Worm (Caenorhabditis elegans): ENCODE results near the gene nspg-5.

nspg-5 gene

DNA sequence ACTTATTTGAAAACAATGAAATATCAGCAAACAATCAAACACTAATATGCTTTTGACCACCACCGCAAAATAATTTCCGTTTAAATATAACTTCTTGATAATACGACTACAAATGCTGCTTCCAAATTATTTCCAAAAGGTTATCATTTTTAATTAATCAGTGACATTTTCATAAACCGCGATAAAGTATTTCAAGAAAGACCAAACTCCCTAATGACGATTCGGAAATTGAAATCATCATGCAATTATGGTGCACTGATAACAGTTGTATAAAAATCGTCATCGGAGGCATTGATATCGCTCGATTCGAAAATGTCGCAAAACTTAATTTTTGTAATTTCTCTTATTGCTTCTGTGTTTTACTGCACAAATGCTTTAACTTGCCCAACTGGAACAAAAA is 49.7 kb downstream of the nspg-5 start, which contains the start of gene clec-265:
clec-265 (plus strand) TSS at position 300 of the 400 bp plus-strand sequence.
- no peak for TF ChIP-seq nfya-1 (tag; optimal IDR thresholded peaks at IDR 0.05; ENCODE audit: insufficient read depth)
- no peak for TF ChIP-seq eor-1 (tag; optimal IDR thresholded peaks at IDR 0.05)
- TF ChIP-seq elt-3 (tag; optimal IDR thresholded peaks at IDR 0.05): no peak
- no peak for TF ChIP-seq lin-39 (tag; optimal IDR thresholded peaks at IDR 0.05)
- TF ChIP-seq pha-4 (tag; optimal IDR thresholded peaks at IDR 0.05): no peak
- TF ChIP-seq sea-2 (GFP tag; optimal IDR thresholded peaks at IDR 0.05): no peak
- TF ChIP-seq aly-2 (tag; optimal IDR thresholded peaks at IDR 0.05): no peak
- TF ChIP-seq R02D3.7 (tag; optimal IDR thresholded peaks at IDR 0.05): no peak
- no peak for TF ChIP-seq unc-39 (tag; optimal IDR thresholded peaks at IDR 0.05)
- peak; percentile 98 for TF ChIP-seq elt-2 (tag; optimal IDR thresholded peaks at IDR 0.05)
- TF ChIP-seq hmg-11 (tag; optimal IDR thresholded peaks at IDR 0.05): no peak
- no peak for TF ChIP-seq egl-5 (tag; optimal IDR thresholded peaks at IDR 0.05)
- TF ChIP-seq nhr-77 (tag; optimal IDR thresholded peaks at IDR 0.05): no peak
- no peak for TF ChIP-seq mml-1 (tag; optimal IDR thresholded peaks at IDR 0.05)
- no peak for TF ChIP-seq nhr-237 (tag; optimal IDR thresholded peaks at IDR 0.05)
- no peak for TF ChIP-seq ceh-16 (tag; optimal IDR thresholded peaks at IDR 0.05)
- no peak for TF ChIP-seq ztf-4 (tag; optimal IDR thresholded peaks at IDR 0.05)
- TF ChIP-seq snpc-4 (tag; optimal IDR thresholded peaks at IDR 0.05): no peak
- no peak for TF ChIP-seq zag-1 (tag; optimal IDR thresholded peaks at IDR 0.05)
- no peak for TF ChIP-seq lin-15B (tag; optimal IDR thresholded peaks at IDR 0.05)
- TF ChIP-seq ceh-9 (tag; optimal IDR thresholded peaks at IDR 0.05): no peak
- no peak for TF ChIP-seq nhr-67 (tag; optimal IDR thresholded peaks at IDR 0.05)
- TF ChIP-seq lsy-12 (tag; optimal IDR thresholded peaks at IDR 0.05): no peak
- peak; percentile 61 for TF ChIP-seq jun-1 (tag; optimal IDR thresholded peaks at IDR 0.05)
- peak; percentile 37 for TF ChIP-seq skn-1 (tag; optimal IDR thresholded peaks at IDR 0.05)
- TF ChIP-seq fos-1 (tag; optimal IDR thresholded peaks at IDR 0.05): peak; percentile 63
- no peak for TF ChIP-seq elt-1 (tag; optimal IDR thresholded peaks at IDR 0.05)
- TF ChIP-seq ZK546.5 (tag; optimal IDR thresholded peaks at IDR 0.05): no peak
- no peak for TF ChIP-seq nhr-76 (tag; optimal IDR thresholded peaks at IDR 0.05)
- TF ChIP-seq tbx-2 (tag; optimal IDR thresholded peaks at IDR 0.05): no peak
- TF ChIP-seq nhr-28 (tag; optimal IDR thresholded peaks at IDR 0.05): no peak
- TF ChIP-seq pqm-1 (tag; optimal IDR thresholded peaks at IDR 0.05): peak; percentile 99

DNA sequence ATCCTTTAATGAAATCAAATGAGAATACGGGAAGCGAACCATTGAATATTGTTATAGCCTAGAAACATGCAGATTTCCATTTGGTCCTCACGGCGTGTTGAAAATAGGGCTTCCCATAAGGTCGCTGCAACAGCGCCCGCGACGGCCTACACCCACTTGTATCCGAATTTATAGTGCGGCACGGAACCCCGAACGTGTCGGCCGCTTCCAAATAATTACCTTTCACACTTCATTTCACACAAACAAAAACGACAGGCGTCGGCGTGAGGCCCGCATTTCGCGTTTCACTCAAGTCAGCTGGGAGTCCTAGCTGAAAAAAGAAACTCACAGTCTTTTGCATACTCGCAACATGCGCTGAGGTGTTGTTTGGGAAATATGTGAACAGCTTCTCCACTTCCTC is 51.7 kb downstream of the nspg-5 start:
- TF ChIP-seq ZK546.5 (tag; optimal IDR thresholded peaks at IDR 0.05) (no peak), snpc-4 (tag; optimal IDR thresholded peaks at IDR 0.05) (no peak)
